Worm (Caenorhabditis elegans): ENCODE measurements around the gene Y38E10A.28.

- TF ChIP-seq tbx-2 (tag; optimal IDR thresholded peaks at IDR 0.05) = no peak
- no peak for TF ChIP-seq snpc-4 (tag; optimal IDR thresholded peaks at IDR 0.05)
- TF ChIP-seq skn-1 (tag; optimal IDR thresholded peaks at IDR 0.05) = no peak
Measured at ce11 chrII:12668874-12669273, 39.4 kb downstream of the Y38E10A.28 start.

Data from whole organism, L3 larva.